Fruit fly (Drosophila melanogaster) whole organism, embryonic: ENCODE data around the gene CG17327.
A peak's percentile ranks its signal among the peaks of the same experiment; 100 is the strongest.

ENCODE experiments used
- CG1024 ChIP-seq: fragments of 200-800 bp; sonication (Bioruptor generic); IDR thresholded peaks from 2 replicates; pipeline ENCODE4 v1.3.6; 2022; ENCODE audit warnings: missing biosample characterization, missing genetic modification characterization
- CG10274 ChIP-seq: fragments of 200-800 bp; sonication (Bioruptor generic); optimal IDR thresholded peaks from 3 replicates; lab custom pipeline; 2017; ENCODE audit warnings: missing biosample characterization, mild to moderate bottlenecking, missing genetic modification characterization
- CG10431 ChIP-seq: fragments of 200-800 bp; sonication (Bioruptor generic); optimal IDR thresholded peaks from 3 replicates; lab custom pipeline; 2018; ENCODE audit warnings: missing biosample characterization, mild to moderate bottlenecking, missing genetic modification characterization
- CG10654 ChIP-seq: fragments of 200-800 bp; sonication (Bioruptor generic); optimal IDR thresholded peaks from 2 replicates; lab custom pipeline; 2016; ENCODE audit warnings: missing biosample characterization, missing genetic modification characterization
- CG11085 ChIP-seq: fragments of 200-800 bp; sonication (Bioruptor generic); IDR thresholded peaks from 2 replicates; pipeline ENCODE4 v1.3.6; 2022; ENCODE audit warnings: missing biosample characterization, missing genetic modification characterization
- CG11093 ChIP-seq: fragments of 200-800 bp; sonication (Bioruptor generic); IDR thresholded peaks from 3 replicates; pipeline ENCODE4 v1.3.6; 2022; ENCODE audit warnings: missing biosample characterization, missing genetic modification characterization
- CG14860 ChIP-seq: fragments of 200-800 bp; sonication (Bioruptor generic); IDR thresholded peaks from 3 replicates; pipeline ENCODE4 v1.3.6; 2022; ENCODE audit warnings: missing biosample characterization, missing genetic modification characterization; ENCODE audit not compliant: partially characterized antibody
- CG15601 ChIP-seq: fragments of 200-800 bp; sonication (Bioruptor generic); optimal IDR thresholded peaks from 3 replicates; lab custom pipeline; 2019; ENCODE audit warnings: missing biosample characterization, mild to moderate bottlenecking, missing genetic modification characterization, moderate library complexity
- CG1603 ChIP-seq: fragments of 200-800 bp; sonication (Bioruptor generic); optimal IDR thresholded peaks from 2 replicates; lab custom pipeline; 2019; ENCODE audit warnings: missing biosample characterization, mild to moderate bottlenecking, missing genetic modification characterization, moderate library complexity
- CG17186 ChIP-seq: fragments of 200-800 bp; sonication (Bioruptor generic); optimal IDR thresholded peaks from 3 replicates; lab custom pipeline; 2017; ENCODE audit warnings: missing biosample characterization, missing genetic modification reagents, missing genetic modification characterization
- CG18476 ChIP-seq: fragments of 200-800 bp; sonication (Bioruptor generic); optimal IDR thresholded peaks from 2 replicates; lab custom pipeline; 2016; ENCODE audit warnings: missing biosample characterization, mild to moderate bottlenecking, missing genetic modification characterization
- CG2129 ChIP-seq: fragments of 200-800 bp; sonication (Bioruptor generic); IDR thresholded peaks from 2 replicates; pipeline ENCODE4 v1.3.6; 2022; ENCODE audit warnings: missing biosample characterization, missing genetic modification characterization; ENCODE audit not compliant: partially characterized antibody
- CG30403 ChIP-seq: fragments of 200-800 bp; sonication (Bioruptor generic); optimal IDR thresholded peaks from 3 replicates; lab custom pipeline; 2016; ENCODE audit warnings: missing biosample characterization, missing genetic modification characterization
- CG33557 ChIP-seq: fragments of 200-800 bp; sonication (Bioruptor generic); optimal IDR thresholded peaks from 2 replicates; lab custom pipeline; 2019; ENCODE audit warnings: missing biosample characterization, mild to moderate bottlenecking, missing genetic modification characterization, moderate library complexity
- CG43689 ChIP-seq: fragments of 200-800 bp; sonication (Bioruptor generic); IDR thresholded peaks from 2 replicates; pipeline ENCODE4 v1.3.6; 2022; ENCODE audit warnings: missing biosample characterization, missing genetic modification characterization
- CG7271 ChIP-seq: fragments of 200-800 bp; sonication (Bioruptor generic); optimal IDR thresholded peaks from 2 replicates; lab custom pipeline; 2018; ENCODE audit warnings: missing biosample characterization, mild to moderate bottlenecking, missing genetic modification characterization, moderate library complexity
- CG9215 ChIP-seq: fragments of 200-800 bp; sonication (Bioruptor generic); IDR thresholded peaks from 2 replicates; pipeline ENCODE4 v1.3.6; 2022; ENCODE audit warnings: missing biosample characterization, missing genetic modification characterization
- CG9727 ChIP-seq: fragments of 200-800 bp; sonication (Bioruptor generic); optimal IDR thresholded peaks from 3 replicates; lab custom pipeline; 2017; ENCODE audit warnings: missing biosample characterization, mild to moderate bottlenecking, missing genetic modification characterization
- Drgx ChIP-seq: fragments of 200-800 bp; sonication (Bioruptor generic); IDR thresholded peaks from 2 replicates; pipeline ENCODE4 v1.3.6; 2022; ENCODE audit warnings: missing biosample characterization, missing genetic modification characterization
- ERR ChIP-seq: fragments of 200-800 bp; sonication (Bioruptor generic); optimal IDR thresholded peaks from 2 replicates; lab custom pipeline; 2016; ENCODE audit warnings: missing biosample characterization, missing genetic modification characterization
- Fer3 ChIP-seq: fragments of 200-800 bp; sonication (Bioruptor generic); optimal IDR thresholded peaks from 2 replicates; lab custom pipeline; 2018; ENCODE audit warnings: missing biosample characterization, mild to moderate bottlenecking, missing genetic modification characterization, moderate library complexity
- H15 ChIP-seq: fragments of 200-800 bp; sonication (Bioruptor generic); IDR thresholded peaks from 3 replicates; pipeline ENCODE4 v1.3.6; 2022; ENCODE audit warnings: missing biosample characterization, missing genetic modification characterization
- NC2β ChIP-seq: fragments of 200-800 bp; sonication (Bioruptor generic); optimal IDR thresholded peaks from 2 replicates; lab custom pipeline; 2016; ENCODE audit warnings: missing biosample characterization, missing genetic modification characterization
- NFAT ChIP-seq: fragments of 200-800 bp; sonication (Bioruptor generic); IDR thresholded peaks from 2 replicates; pipeline ENCODE4 v1.3.6; 2022; ENCODE audit warnings: missing biosample characterization, missing genetic modification characterization
- Neu2 ChIP-seq: fragments of 200-800 bp; sonication (Bioruptor generic); optimal IDR thresholded peaks from 3 replicates; lab custom pipeline; 2016; ENCODE audit warnings: missing biosample characterization, missing genetic modification characterization, borderline replicate concordance
- Optix ChIP-seq: fragments of 200-800 bp; sonication (Bioruptor generic); IDR thresholded peaks from 3 replicates; pipeline ENCODE4 v1.3.6; 2022; ENCODE audit warnings: missing biosample characterization, missing genetic modification characterization
- ato ChIP-seq: fragments of 200-800 bp; sonication (Bioruptor generic); IDR thresholded peaks from 2 replicates; pipeline ENCODE4 v1.3.6; 2022; ENCODE audit warnings: missing biosample characterization, missing genetic modification characterization; ENCODE audit not compliant: partially characterized antibody
- bigmax ChIP-seq: fragments of 200-800 bp; sonication (Bioruptor generic); optimal IDR thresholded peaks from 2 replicates; lab custom pipeline; 2018; ENCODE audit warnings: missing biosample characterization, mild to moderate bottlenecking, missing genetic modification characterization
- bowl ChIP-seq: fragments of 200-800 bp; sonication (Bioruptor generic); IDR thresholded peaks from 2 replicates; pipeline ENCODE4 v1.3.6; 2022; ENCODE audit warnings: missing biosample characterization, missing genetic modification characterization
- chm ChIP-seq: fragments of 200-800 bp; sonication (Bioruptor generic); IDR thresholded peaks from 2 replicates; pipeline ENCODE4 v1.3.6; 2022; ENCODE audit warnings: missing biosample characterization, missing genetic modification characterization
- croc ChIP-seq: fragments of 200-800 bp; sonication (Bioruptor generic); conservative IDR thresholded peaks from 3 replicates; pipeline ENCODE4 v1.3.6; 2022; ENCODE audit warnings: missing biosample characterization, missing genetic modification characterization
- crp ChIP-seq, 2 experiments: fragments of 200-800 bp; sonication (Bioruptor generic); optimal IDR thresholded peaks; 2 replicates in 1 of 2; 3 replicates in 1 of 2; lab custom pipeline; 2017; ENCODE audit warnings: missing biosample characterization in 2 of 2, missing genetic modification characterization in 2 of 2, mild to moderate bottlenecking in 1 of 2, moderate library complexity in 1 of 2
- dm ChIP-seq: fragments of 200-800 bp; sonication (Bioruptor generic); optimal IDR thresholded peaks from 3 replicates; lab custom pipeline; 2016; ENCODE audit warnings: missing biosample characterization, missing genetic modification characterization
- eyg ChIP-seq: fragments of 200-800 bp; sonication (Bioruptor generic); optimal IDR thresholded peaks from 3 replicates; lab custom pipeline; 2016; ENCODE audit warnings: missing biosample characterization, missing genetic modification characterization
- fu2 ChIP-seq: fragments of 200-800 bp; sonication (Bioruptor generic); optimal IDR thresholded peaks from 2 replicates; lab custom pipeline; 2016; ENCODE audit warnings: missing biosample characterization, missing genetic modification characterization
- gt ChIP-seq: fragments of 200-800 bp; sonication (Bioruptor generic); IDR thresholded peaks from 2 replicates; pipeline ENCODE4 v1.3.6; 2022; ENCODE audit warnings: missing biosample characterization, missing genetic modification characterization
- jigr1 ChIP-seq: fragments of 200-800 bp; sonication (Bioruptor generic); IDR thresholded peaks from 3 replicates; pipeline ENCODE4 v1.3.6; 2022; ENCODE audit warnings: missing biosample characterization, missing genetic modification characterization
- lab ChIP-seq: fragments of 200-800 bp; sonication (Bioruptor generic); optimal IDR thresholded peaks from 3 replicates; lab custom pipeline; 2017; ENCODE audit warnings: missing biosample characterization, missing genetic modification characterization, mild to moderate bottlenecking, moderate library complexity, missing genetic modification reagents
- nmo ChIP-seq: fragments of 200-800 bp; sonication (Bioruptor generic); optimal IDR thresholded peaks from 2 replicates; lab custom pipeline; 2018; ENCODE audit warnings: missing biosample characterization, mild to moderate bottlenecking, missing genetic modification characterization, moderate library complexity
- salm ChIP-seq: fragments of 200-800 bp; sonication (Bioruptor generic); optimal IDR thresholded peaks from 2 replicates; lab custom pipeline; 2018; ENCODE audit warnings: missing biosample characterization, mild to moderate bottlenecking, missing genetic modification characterization
- scrt ChIP-seq: fragments of 200-800 bp; sonication (Bioruptor generic); optimal IDR thresholded peaks from 2 replicates; lab custom pipeline; 2018; ENCODE audit warnings: missing biosample characterization, mild to moderate bottlenecking, missing genetic modification characterization, moderate library complexity
- sens ChIP-seq: fragments of 200-800 bp; sonication (Bioruptor generic); peaks from one replicate; lab custom pipeline; 2016; ENCODE audit warnings: missing biosample characterization, missing genetic modification characterization
- sens-2 ChIP-seq: fragments of 200-800 bp; sonication (Bioruptor generic); IDR thresholded peaks from 2 replicates; pipeline ENCODE4 v1.3.6; 2022; ENCODE audit warnings: missing biosample characterization, missing genetic modification characterization
- sob ChIP-seq: fragments of 200-800 bp; sonication (Bioruptor generic); IDR thresholded peaks from 2 replicates; pipeline ENCODE4 v1.3.6; 2022; ENCODE audit warnings: missing biosample characterization, missing genetic modification characterization
- sqz ChIP-seq: fragments of 200-800 bp; sonication (Bioruptor generic); optimal IDR thresholded peaks from 3 replicates; lab custom pipeline; 2018; ENCODE audit warnings: missing biosample characterization, mild to moderate bottlenecking, missing genetic modification characterization
- sug ChIP-seq: fragments of 200-800 bp; optimal IDR thresholded peaks from 2 replicates; lab custom pipeline; 2019; ENCODE audit warnings: missing biosample characterization, mild to moderate bottlenecking, missing genetic modification characterization, moderate library complexity
- tgo ChIP-seq: fragments of 200-800 bp; sonication (Bioruptor generic); IDR thresholded peaks from 3 replicates; pipeline ENCODE4 v1.3.6; 2022; ENCODE audit warnings: missing biosample characterization, missing genetic modification characterization
- tin ChIP-seq: fragments of 200-800 bp; sonication (Bioruptor generic); optimal IDR thresholded peaks from 3 replicates; lab custom pipeline; 2016; ENCODE audit warnings: missing biosample characterization, missing genetic modification characterization
- trem ChIP-seq: fragments of 200-800 bp; optimal IDR thresholded peaks from 3 replicates; lab custom pipeline; 2019; ENCODE audit warnings: missing biosample characterization, mild to moderate bottlenecking, missing genetic modification characterization, moderate library complexity
- trh ChIP-seq: fragments of 200-800 bp; sonication (Bioruptor generic); optimal IDR thresholded peaks from 2 replicates; lab custom pipeline; 2016; ENCODE audit warnings: missing biosample characterization, missing genetic modification characterization

The CG17327 gene

DNA sequence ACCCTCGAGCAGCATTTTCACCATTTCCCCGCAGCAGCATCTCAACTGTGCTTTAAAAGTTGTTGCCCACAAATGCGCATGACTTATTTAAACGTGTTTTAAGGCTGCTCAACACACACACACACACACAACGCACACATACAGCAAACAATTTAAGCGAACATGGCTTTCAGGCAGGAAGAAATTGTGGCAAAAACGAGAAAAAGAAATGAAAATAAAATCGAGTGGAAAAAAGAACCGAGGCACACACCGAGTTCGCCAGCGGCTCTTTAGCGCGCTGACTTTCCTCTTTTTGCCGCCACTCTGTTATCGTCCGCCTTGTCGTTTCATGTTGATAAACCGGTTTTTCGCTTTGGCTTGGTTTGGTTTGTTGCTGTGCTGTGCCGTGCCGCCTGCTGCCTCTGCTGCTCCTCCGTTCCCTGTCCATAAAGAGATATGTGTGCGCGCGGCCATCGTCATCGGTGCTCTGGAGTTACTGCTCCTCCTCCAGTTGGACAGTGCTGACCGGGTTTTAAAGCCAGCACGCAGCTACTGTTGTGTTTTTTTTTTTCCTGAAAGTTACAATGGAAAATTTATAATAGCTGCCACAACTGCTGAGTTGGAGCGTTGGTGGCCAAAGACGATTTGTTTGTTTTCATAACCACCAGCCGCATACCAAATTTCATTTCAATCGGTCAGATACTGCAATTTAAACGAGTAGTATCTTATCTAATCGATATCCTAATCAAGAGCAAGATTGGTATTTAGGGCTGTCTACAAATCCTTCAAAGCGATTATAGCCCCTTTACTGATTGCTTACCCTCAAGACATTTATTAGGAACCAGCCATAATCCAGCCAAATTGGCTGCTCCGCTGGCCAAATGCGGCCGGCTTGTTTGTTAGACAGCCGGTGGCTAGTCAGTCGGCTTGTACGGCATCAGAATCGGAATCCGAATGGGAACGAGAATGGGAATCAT is 18.6 kb upstream of the CG17327 start (continued):
- TF ChIP-seq sens (GFP tag; lab: Kevin White, UChicago), result peak; percentile 89
- no peak for TF ChIP-seq croc (GFP tag; lab: Robert Waterston, UW)
- TF ChIP-seq sug (tag; lab: Kevin White, UChicago), result peak; percentile 48
- no peak for TF ChIP-seq Neu2
- TF ChIP-seq lab, result peak; percentile 20
- TF ChIP-seq Optix (GFP tag; lab: Robert Waterston, UW), result no peak
- no peak for TF ChIP-seq CG15601 (tag; lab: Kevin White, UChicago)
- TF ChIP-seq fu2, result no peak
- no peak for TF ChIP-seq CG11093 (GFP tag; lab: Robert Waterston, UW)
- TF ChIP-seq NC2β, result no peak
- TF ChIP-seq CG9727 (GFP tag; lab: Kevin White, UChicago), result no peak
- TF ChIP-seq ato (GFP tag; lab: Robert Waterston, UW), result no peak
- no peak for TF ChIP-seq CG7271 (tag; lab: Kevin White, UChicago)
- TF ChIP-seq sqz (GFP tag; lab: Kevin White, UChicago), result peak; percentile 61
- no peak for TF ChIP-seq ERR
- no peak for TF ChIP-seq CG10654 (GFP tag; lab: Kevin White, UChicago)
- TF ChIP-seq CG1603 (tag; lab: Kevin White, UChicago), result no peak
- no peak; the same call in 1 of the 2 replicates for TF ChIP-seq Drgx (GFP tag; lab: Robert Waterston, UW)
- no peak for TF ChIP-seq dm (GFP tag; lab: Kevin White, UChicago)
- TF ChIP-seq bowl (GFP tag; lab: Robert Waterston, UW), result no peak
- TF ChIP-seq tgo (GFP tag; lab: Robert Waterston, UW), result no peak
- no peak for TF ChIP-seq CG9215 (GFP tag; lab: Robert Waterston, UW)
- no peak for TF ChIP-seq CG2129 (GFP tag; lab: Robert Waterston, UW)
- TF ChIP-seq CG11085 (GFP tag; lab: Robert Waterston, UW), result no peak
- TF ChIP-seq eyg (GFP tag; lab: Kevin White, UChicago), result no peak
- no peak for TF ChIP-seq CG10274 (GFP tag; lab: Kevin White, UChicago)
- TF ChIP-seq CG17186, result no peak
- no peak for TF ChIP-seq trem (tag; lab: Kevin White, UChicago)
- TF ChIP-seq CG14860 (GFP tag; lab: Robert Waterston, UW), result no peak
- TF ChIP-seq trh (GFP tag; lab: Kevin White, UChicago), result no peak
- TF ChIP-seq sob (GFP tag; lab: Robert Waterston, UW), result no peak
- TF ChIP-seq salm, result no peak
- TF ChIP-seq jigr1, result no peak
- no peak for TF ChIP-seq gt (GFP tag; lab: Robert Waterston, UW)
- TF ChIP-seq bigmax (GFP tag; lab: Kevin White, UChicago), result no peak
- no peak for TF ChIP-seq CG33557
- no peak for TF ChIP-seq CG18476 (GFP tag; lab: Kevin White, UChicago)
- no peak for TF ChIP-seq CG10431
- TF ChIP-seq tin (GFP tag; lab: Kevin White, UChicago), result no peak
- no peak for TF ChIP-seq CG1024 (GFP tag; lab: Robert Waterston, UW)
- TF ChIP-seq nmo (GFP tag; lab: Kevin White, UChicago), result peak; percentile 12
- TF ChIP-seq scrt, result no peak
- no peak for TF ChIP-seq NFAT (GFP tag; lab: Robert Waterston, UW)
- no peak for TF ChIP-seq sens-2
- no peak for TF ChIP-seq crp (GFP tag; optimal IDR thresholded peaks at IDR 0.05; lab: Kevin White, UChicago)
- TF ChIP-seq CG43689, result no peak
- TF ChIP-seq Fer3, result no peak
- no peak for TF ChIP-seq chm
- no peak for TF ChIP-seq H15 (GFP tag; lab: Robert Waterston, UW)
- peak; percentile 28 for TF ChIP-seq CG30403
